Fruit fly (Drosophila melanogaster) whole organism, pupa: Measurements from ENCODE around the gene Afti.

Source experiments
- CG10348 ChIP-seq: fragments of 200-800 bp; sonication (Bioruptor generic); IDR thresholded peaks from 2 replicates; pipeline ENCODE4 v1.3.6; 2022; ENCODE audit warnings: missing biosample characterization, missing genetic modification characterization
- CG12605 ChIP-seq: fragments of 200-800 bp; sonication (Bioruptor generic); IDR thresholded peaks from 2 replicates; pipeline ENCODE4 v1.3.6; 2022; ENCODE audit warnings: missing biosample characterization, missing genetic modification characterization
- CG13204 ChIP-seq: fragments of 200-800 bp; sonication (Bioruptor generic); optimal IDR thresholded peaks from 2 replicates; lab custom pipeline; 2018; ENCODE audit warnings: missing biosample characterization, mild to moderate bottlenecking, missing genetic modification characterization, moderate library complexity
- CG14655 ChIP-seq: fragments of 200-800 bp; sonication (Bioruptor generic); optimal IDR thresholded peaks from 3 replicates; lab custom pipeline; 2017; ENCODE audit warnings: mild to moderate bottlenecking, missing biosample characterization, missing genetic modification reagents, missing genetic modification characterization
- CG15710 ChIP-seq: fragments of 200-800 bp; sonication (Bioruptor generic); optimal IDR thresholded peaks from 2 replicates; lab custom pipeline; 2018; ENCODE audit warnings: missing biosample characterization, mild to moderate bottlenecking, missing genetic modification characterization, moderate library complexity
- CG17806 ChIP-seq: fragments of 200-800 bp; sonication (Bioruptor generic); optimal IDR thresholded peaks from 2 replicates; lab custom pipeline; 2018; ENCODE audit warnings: missing biosample characterization, mild to moderate bottlenecking, missing genetic modification characterization, moderate library complexity
- CG32121 ChIP-seq: fragments of 200-800 bp; sonication (Bioruptor generic); IDR thresholded peaks from 2 replicates; pipeline ENCODE4 v1.3.6; 2022; ENCODE audit warnings: missing biosample characterization, missing genetic modification characterization
- CG34367 ChIP-seq: fragments of 200-800 bp; sonication (Bioruptor generic); optimal IDR thresholded peaks from 2 replicates; lab custom pipeline; 2018; ENCODE audit warnings: missing biosample characterization, mild to moderate bottlenecking, missing genetic modification characterization
- CG4496 ChIP-seq: fragments of 200-800 bp; sonication (Bioruptor generic); IDR thresholded peaks from 3 replicates; pipeline ENCODE4 v1.3.6; 2022; ENCODE audit warnings: missing biosample characterization, missing genetic modification characterization
- CG8159 ChIP-seq: fragments of 200-800 bp; sonication (Bioruptor generic); optimal IDR thresholded peaks from 3 replicates; lab custom pipeline; 2018; ENCODE audit warnings: missing biosample characterization, mild to moderate bottlenecking, missing genetic modification characterization, moderate library complexity
- CG8301 ChIP-seq: fragments of 200-800 bp; sonication (Bioruptor generic); optimal IDR thresholded peaks from 2 replicates; lab custom pipeline; 2018; ENCODE audit warnings: missing biosample characterization, mild to moderate bottlenecking, missing genetic modification characterization
- CG9948 ChIP-seq: fragments of 200-800 bp; sonication (Bioruptor generic); optimal IDR thresholded peaks from 2 replicates; lab custom pipeline; 2018; ENCODE audit warnings: missing biosample characterization, mild to moderate bottlenecking, missing genetic modification characterization, moderate library complexity
- D1 ChIP-seq: fragments of 200-800 bp; sonication (Bioruptor generic); optimal IDR thresholded peaks from 2 replicates; lab custom pipeline; 2018; ENCODE audit warnings: missing biosample characterization, mild to moderate bottlenecking, missing genetic modification characterization, moderate library complexity
- EcR ChIP-seq: fragments of 200-800 bp; sonication (Bioruptor generic); optimal IDR thresholded peaks from 3 replicates; lab custom pipeline; 2019; ENCODE audit warnings: missing biosample characterization, missing genetic modification characterization, mild to moderate bottlenecking, moderate library complexity, missing genetic modification reagents
- Ets98B ChIP-seq: fragments of 200-800 bp; sonication (Bioruptor generic); IDR thresholded peaks from 2 replicates; pipeline ENCODE4 v1.3.6; 2022; ENCODE audit warnings: missing biosample characterization, missing genetic modification characterization
- Pif1A ChIP-seq: fragments of 200-800 bp; sonication (Bioruptor generic); optimal IDR thresholded peaks from 3 replicates; lab custom pipeline; 2016; ENCODE audit warnings: missing biosample characterization, missing genetic modification characterization
- Pif1B ChIP-seq: fragments of 200-800 bp; sonication (Bioruptor generic); optimal IDR thresholded peaks from 3 replicates; lab custom pipeline; 2016; ENCODE audit warnings: missing biosample characterization, missing genetic modification characterization
- Snoo ChIP-seq: fragments of 200-800 bp; sonication (Bioruptor generic); optimal IDR thresholded peaks from 3 replicates; lab custom pipeline; 2017; ENCODE audit warnings: missing biosample characterization, mild to moderate bottlenecking, missing genetic modification characterization, inconsistent platforms
- fd96Ca ChIP-seq: fragments of 200-800 bp; sonication (Bioruptor generic); IDR thresholded peaks from 3 replicates; pipeline ENCODE4 v1.3.6; 2022; ENCODE audit warnings: missing biosample characterization, missing genetic modification characterization
- gl ChIP-seq: fragments of 200-800 bp; sonication (Bioruptor generic); optimal IDR thresholded peaks from 2 replicates; lab custom pipeline; 2018; ENCODE audit warnings: missing biosample characterization, mild to moderate bottlenecking, missing genetic modification characterization
- rn ChIP-seq: fragments of 200-800 bp; sonication (Bioruptor generic); IDR thresholded peaks from 2 replicates; pipeline ENCODE4 v1.3.6; 2022; ENCODE audit warnings: missing biosample characterization, missing genetic modification characterization

The Afti gene

dm6 chr3R:14307972-14308673 lies 18.4 kb downstream of the Afti start:
- TF ChIP-seq CG34367 (tag; lab: Kevin White, UChicago) (peak; percentile 2), Ets98B (GFP tag; lab: Robert Waterston, UW) (0 out of 2 replicates have a peak, but pooled peaks have one; percentile 6), Snoo (tag; lab: Kevin White, UChicago) (no peak)

- TF ChIP-seq CG12605 (GFP tag; lab: Robert Waterston, UW) (no peak), D1 (tag; lab: Kevin White, UChicago) (no peak), Pif1B (no peak), CG17806 (no peak), CG10348 (no peak), Snoo (tag; lab: Kevin White, UChicago) (no peak), fd96Ca (GFP tag; lab: Robert Waterston, UW) (no peak), CG9948 (tag; lab: Kevin White, UChicago) (no peak), gl (tag; lab: Kevin White, UChicago) (no peak), CG14655 (GFP tag; lab: Kevin White, UChicago) (no peak), CG15710 (tag; lab: Kevin White, UChicago) (no peak), rn (GFP tag; lab: Robert Waterston, UW) (no peak), CG34367 (tag; lab: Kevin White, UChicago) (no peak), EcR (GFP tag; lab: Kevin White, UChicago) (no peak), CG4496 (no peak), Ets98B (GFP tag; lab: Robert Waterston, UW) (no peak), CG32121 (GFP tag; lab: Robert Waterston, UW) (no peak), Pif1A (GFP tag; lab: Kevin White, UChicago) (no peak), CG8159 (tag; lab: Kevin White, UChicago) (no peak)
Observed at dm6 chr3R:14302128-14302527, 24.4 kb downstream of the Afti start, which contains the start of gene IFT54. Gene IFT54 (plus strand): TSS chr3R:14302428.

DNA sequence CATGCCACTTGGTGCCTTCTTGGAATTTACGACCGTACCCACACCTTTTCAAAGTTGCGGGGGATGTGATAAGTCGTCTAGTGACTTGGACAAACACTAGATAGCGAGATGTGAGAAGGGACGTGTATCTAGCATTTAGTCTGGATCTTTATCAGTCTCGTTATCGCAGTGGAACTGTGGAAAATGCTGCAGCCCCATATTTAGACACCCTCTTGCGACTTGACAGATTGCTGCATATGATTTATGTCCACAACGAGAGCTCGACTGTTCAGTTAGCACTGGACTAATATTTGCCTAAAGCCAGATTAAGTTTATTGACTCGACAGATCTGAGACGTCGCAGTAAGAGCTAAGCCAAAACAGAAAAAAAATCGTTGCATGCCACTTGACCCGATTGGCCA lies 26.6 kb downstream of the Afti start:
- TF ChIP-seq Ets98B (GFP tag; lab: Robert Waterston, UW), result no peak
- TF ChIP-seq Snoo (tag; lab: Kevin White, UChicago), result no peak
- TF ChIP-seq CG13204 (GFP tag; lab: Kevin White, UChicago), result no peak
- no peak for TF ChIP-seq rn (GFP tag; lab: Robert Waterston, UW)
- no peak for TF ChIP-seq CG14655 (GFP tag; lab: Kevin White, UChicago)
- TF ChIP-seq EcR (GFP tag; lab: Kevin White, UChicago), result no peak
- TF ChIP-seq CG12605 (GFP tag; lab: Robert Waterston, UW), result no peak
- TF ChIP-seq CG34367 (tag; lab: Kevin White, UChicago), result no peak
- TF ChIP-seq Pif1B, result no peak
- TF ChIP-seq CG32121 (GFP tag; lab: Robert Waterston, UW), result no peak
- TF ChIP-seq CG9948 (tag; lab: Kevin White, UChicago), result no peak

DNA sequence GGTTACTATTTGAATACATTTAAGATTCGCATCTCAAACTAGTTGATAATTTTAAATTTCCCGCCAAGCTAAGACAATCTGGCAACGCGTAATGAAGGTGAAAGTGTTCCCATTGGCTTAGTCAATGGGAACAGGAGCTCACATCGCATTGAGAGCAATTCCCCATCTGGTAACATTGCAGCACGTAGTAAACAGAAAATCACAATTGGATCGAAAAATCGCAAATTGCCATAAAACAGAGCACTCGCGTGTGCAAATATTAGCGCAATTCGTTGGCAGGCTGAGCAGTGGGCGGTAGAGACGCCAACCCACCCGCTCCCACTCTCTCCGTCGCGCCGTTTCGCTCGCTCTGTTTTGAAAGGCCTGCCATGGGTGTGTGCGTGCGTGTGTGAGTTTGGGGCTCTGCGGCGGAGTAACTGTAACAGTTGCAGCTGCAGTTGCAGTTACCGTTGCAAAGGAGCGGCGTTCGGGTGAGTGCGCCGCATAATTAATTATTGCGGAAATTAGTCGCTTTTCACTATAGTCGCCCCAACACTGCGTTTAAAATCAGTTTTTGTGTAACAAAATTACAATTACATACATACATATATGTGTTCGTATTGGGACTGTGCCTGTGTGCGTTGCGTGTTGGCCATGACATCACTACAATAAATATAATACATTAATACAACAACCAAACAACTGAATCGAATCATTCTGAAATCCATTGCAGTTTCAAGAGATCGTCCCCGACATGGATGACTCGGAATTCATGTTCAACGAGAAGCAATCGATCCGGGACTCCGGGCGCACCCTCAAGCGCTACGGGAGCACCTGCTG lies 28.2 kb downstream of the Afti start:
- TF ChIP-seq CG10348 (no peak), EcR (GFP tag; lab: Kevin White, UChicago) (peak; percentile 6), CG9948 (tag; lab: Kevin White, UChicago) (no peak), Pif1B (no peak), CG4496 (peak; percentile 62; the same call in 1 of the 3 replicates), Ets98B (GFP tag; lab: Robert Waterston, UW) (peak; percentile 49), rn (GFP tag; lab: Robert Waterston, UW) (no peak), D1 (tag; lab: Kevin White, UChicago) (no peak), Pif1A (GFP tag; lab: Kevin White, UChicago) (no peak), CG8301 (tag; lab: Kevin White, UChicago) (no peak), fd96Ca (GFP tag; lab: Robert Waterston, UW) (0 out of 3 replicates have a peak, but pooled peaks have one; percentile 17), CG17806 (no peak), CG32121 (GFP tag; lab: Robert Waterston, UW) (no peak), CG34367 (tag; lab: Kevin White, UChicago) (no peak), gl (tag; lab: Kevin White, UChicago) (no peak)

DNA sequence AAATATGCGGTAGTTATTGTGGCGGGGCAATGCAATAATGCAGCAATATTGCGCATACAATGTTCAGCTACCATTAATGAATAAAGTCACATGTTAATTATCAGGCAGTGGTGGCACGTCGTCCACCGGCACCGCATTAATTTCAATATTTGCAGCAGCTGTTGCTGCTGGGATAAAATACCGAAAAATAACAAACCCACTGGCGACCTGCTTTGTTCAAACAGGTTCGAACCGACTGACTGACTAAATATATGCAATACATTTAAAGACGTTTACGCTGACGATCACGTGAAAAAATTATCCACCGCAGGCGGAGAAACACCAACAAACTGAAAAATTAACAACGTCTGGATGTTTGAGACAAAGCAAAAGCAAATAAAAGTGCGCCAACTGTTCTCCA lies 29.0 kb downstream of the Afti start:
- TF ChIP-seq EcR (GFP tag; lab: Kevin White, UChicago), result no peak
- TF ChIP-seq fd96Ca (GFP tag; lab: Robert Waterston, UW), result 0 out of 3 replicates have a peak, but pooled peaks have one; percentile 13
- TF ChIP-seq, all 21 proteins: peak for 1

dm6 chr3R:14296700-14297099 lies 29.8 kb downstream of the Afti start:
- no peak for TF ChIP-seq CG12605 (GFP tag; lab: Robert Waterston, UW)
- TF ChIP-seq gl (tag; lab: Kevin White, UChicago), result no peak
- no peak for TF ChIP-seq Pif1B
- TF ChIP-seq EcR (GFP tag; lab: Kevin White, UChicago), result peak; percentile 71
- TF ChIP-seq CG32121 (GFP tag; lab: Robert Waterston, UW), result no peak
- TF ChIP-seq CG17806, result no peak
- no peak for TF ChIP-seq CG13204 (GFP tag; lab: Kevin White, UChicago)
- TF ChIP-seq Ets98B (GFP tag; lab: Robert Waterston, UW), result no peak
